Worm (Caenorhabditis elegans) whole organism, L1 larva: ENCODE data around the gene ZK402.5.
"Not testable (repeated sequence)": the region's sequence is repeated elsewhere in the genome, so short reads cannot be mapped to it uniquely, and the experiment has no call there.

ENCODE experiments used
- C04F5.9 ChIP-seq: sonication (generic microtip); optimal IDR thresholded peaks from 2 replicates; lab custom pipeline; 2016; ENCODE audit warnings: missing genetic modification characterization, missing compliant biosample characterization
- F16B12.6 ChIP-seq: fragments of 150-350 bp; optimal IDR thresholded peaks from 2 replicates; lab custom pipeline; 2014; ENCODE audit warnings: missing biosample characterization, missing genetic modification characterization
- Y116A8C.19 ChIP-seq: sonication (generic microtip); optimal IDR thresholded peaks from 2 replicates; lab custom pipeline; 2016; ENCODE audit warnings: missing compliant biosample characterization, missing genetic modification characterization, borderline replicate concordance
- aly-2 ChIP-seq: fragments of 150-350 bp; optimal IDR thresholded peaks from 2 replicates; lab custom pipeline; 2014; ENCODE audit warnings: missing biosample characterization, missing genetic modification characterization
- ceh-8 ChIP-seq: fragments of 200-800 bp; sonication (Bioruptor generic); optimal IDR thresholded peaks from 2 replicates; lab custom pipeline; 2018; ENCODE audit warnings: mild to moderate bottlenecking, missing genetic modification characterization, moderate library complexity, missing compliant biosample characterization
- ceh-82 ChIP-seq, 3 experiments: fragments of 150-350 bp in 1 of 3; sonication (generic microtip) in 2 of 3; optimal IDR thresholded peaks; 2 replicates each; lab custom pipeline; 2014 to 2017; ENCODE audit warnings: missing biosample characterization in 3 of 3, missing genetic modification characterization in 3 of 3
- ceh-88 ChIP-seq: fragments of 200-800 bp; sonication (Bioruptor generic); IDR thresholded peaks from 2 replicates; pipeline ENCODE4 v1.3.6; 2022; ENCODE audit warnings: missing genetic modification characterization, missing compliant biosample characterization
- ceh-90 ChIP-seq: sonication (generic microtip); optimal IDR thresholded peaks from 2 replicates; lab custom pipeline; 2016; ENCODE audit warnings: missing genetic modification characterization, missing compliant biosample characterization
- ces-1 ChIP-seq: fragments of 150-350 bp; optimal IDR thresholded peaks from 2 replicates; lab custom pipeline; 2014; ENCODE audit warnings: missing biosample characterization, missing genetic modification reagents, missing genetic modification characterization
- dsc-1 ChIP-seq: sonication (generic microtip); optimal IDR thresholded peaks from 2 replicates; lab custom pipeline; 2016; ENCODE audit warnings: mild to moderate bottlenecking, missing genetic modification characterization, missing compliant biosample characterization
- efl-3 ChIP-seq: fragments of 200-800 bp; sonication (Bioruptor generic); optimal IDR thresholded peaks from 2 replicates; lab custom pipeline; 2018; ENCODE audit warnings: mild to moderate bottlenecking, missing genetic modification characterization, missing compliant biosample characterization
- elt-3 ChIP-seq, 6 experiments: fragments of 150-350 bp in 1 of 6; sonication (generic microtip); optimal IDR thresholded peaks; 2 replicates each; lab custom pipeline; 2017 to 2018; ENCODE audit warnings: missing biosample characterization in 6 of 6, missing genetic modification characterization in 6 of 6, inconsistent platforms in 1 of 6
- fkh-8 ChIP-seq: sonication (generic microtip); optimal IDR thresholded peaks from 2 replicates; lab custom pipeline; 2016; ENCODE audit warnings: mild to moderate bottlenecking, missing genetic modification characterization, missing compliant biosample characterization
- fos-1 ChIP-seq: fragments of 150-350 bp; optimal IDR thresholded peaks from 2 replicates; lab custom pipeline; 2014; ENCODE audit warnings: missing biosample characterization, missing genetic modification characterization
- grh-1 ChIP-seq: fragments of 200-800 bp; sonication (Bioruptor generic); IDR thresholded peaks from 2 replicates; pipeline ENCODE4 v1.3.6; 2022; ENCODE audit warnings: missing genetic modification reagents, missing genetic modification characterization, missing compliant biosample characterization
- isw-1 ChIP-seq: fragments of 200-800 bp; sonication (Bioruptor generic); IDR thresholded peaks from 2 replicates; pipeline ENCODE4 v1.3.6; 2022; ENCODE audit warnings: missing genetic modification characterization, missing compliant biosample characterization
- jun-1 ChIP-seq: fragments of 150-350 bp; optimal IDR thresholded peaks from 2 replicates; lab custom pipeline; 2014; ENCODE audit warnings: missing biosample characterization, missing genetic modification reagents, missing genetic modification characterization
- lin-13 ChIP-seq: fragments of 150-350 bp; optimal IDR thresholded peaks from 2 replicates; lab custom pipeline; 2014; ENCODE audit warnings: missing biosample characterization, missing genetic modification reagents, missing genetic modification characterization
- lir-3 ChIP-seq: sonication (generic microtip); optimal IDR thresholded peaks from 2 replicates; lab custom pipeline; 2016; ENCODE audit warnings: mild to moderate bottlenecking, missing genetic modification characterization, moderate library complexity, missing compliant biosample characterization; ENCODE audit not compliant: poor library complexity
- lsy-2 ChIP-seq, 2 experiments: fragments of 150-350 bp; optimal IDR thresholded peaks; 2 replicates each; lab custom pipeline; 2014; ENCODE audit warnings: missing biosample characterization in 2 of 2, missing genetic modification characterization in 2 of 2
- mab-9 ChIP-seq: fragments of 200-800 bp; sonication (Bioruptor generic); IDR thresholded peaks from 2 replicates; pipeline ENCODE4 v1.3.6; 2022; ENCODE audit warnings: missing genetic modification reagents, missing genetic modification characterization, missing compliant biosample characterization
- mdl-1 ChIP-seq, 2 experiments: fragments of 150-350 bp; optimal IDR thresholded peaks; 2 replicates each; lab custom pipeline; 2014 to 2017; ENCODE audit warnings: missing biosample characterization in 2 of 2, missing genetic modification characterization in 2 of 2, inconsistent platforms in 1 of 2
- mef-2 ChIP-seq: fragments of 150-350 bp; optimal IDR thresholded peaks from 2 replicates; lab custom pipeline; 2014; ENCODE audit warnings: missing biosample characterization, missing genetic modification characterization
- mep-1 ChIP-seq: fragments of 150-350 bp; optimal IDR thresholded peaks from 2 replicates; lab custom pipeline; 2014; ENCODE audit warnings: missing biosample characterization, missing genetic modification characterization
- nhr-11 ChIP-seq: fragments of 150-350 bp; optimal IDR thresholded peaks from 2 replicates; lab custom pipeline; 2014; ENCODE audit warnings: missing biosample characterization, missing genetic modification characterization
- nhr-12 ChIP-seq: sonication (generic microtip); optimal IDR thresholded peaks from 2 replicates; lab custom pipeline; 2017; ENCODE audit warnings: missing biosample characterization, missing genetic modification characterization
- nhr-19 ChIP-seq: fragments of 200-800 bp; sonication (Bioruptor generic); conservative IDR thresholded peaks from 2 replicates; pipeline ENCODE4 v1.3.6; 2022; ENCODE audit warnings: missing genetic modification characterization, missing compliant biosample characterization
- nhr-20 ChIP-seq: sonication (generic microtip); optimal IDR thresholded peaks from 2 replicates; lab custom pipeline; 2016; ENCODE audit warnings: mild to moderate bottlenecking, missing genetic modification characterization, missing compliant biosample characterization
- nhr-237 ChIP-seq: fragments of 150-350 bp; optimal IDR thresholded peaks from 2 replicates; lab custom pipeline; 2014; ENCODE audit warnings: missing biosample characterization, missing genetic modification characterization
- nhr-71 ChIP-seq: sonication (generic microtip); optimal IDR thresholded peaks from 2 replicates; lab custom pipeline; 2016; ENCODE audit warnings: mild to moderate bottlenecking, missing genetic modification characterization, moderate library complexity, missing compliant biosample characterization
- nhr-77 ChIP-seq: fragments of 150-350 bp; optimal IDR thresholded peaks from 2 replicates; lab custom pipeline; 2014; ENCODE audit warnings: missing biosample characterization, missing genetic modification characterization
- nhr-84 ChIP-seq: sonication (generic microtip); optimal IDR thresholded peaks from 2 replicates; lab custom pipeline; 2017; ENCODE audit warnings: missing biosample characterization, missing genetic modification characterization
- nhr-90 ChIP-seq: sonication (generic microtip); optimal IDR thresholded peaks from 2 replicates; lab custom pipeline; 2016; ENCODE audit warnings: mild to moderate bottlenecking, missing genetic modification characterization, missing compliant biosample characterization; ENCODE audit not compliant: poor library complexity
- skn-1 ChIP-seq: fragments of 150-350 bp; optimal IDR thresholded peaks from 2 replicates; lab custom pipeline; 2014; ENCODE audit warnings: missing biosample characterization, missing genetic modification characterization
- tbx-2 ChIP-seq: sonication (generic microtip); optimal IDR thresholded peaks from 2 replicates; lab custom pipeline; 2016; ENCODE audit warnings: missing genetic modification characterization, missing compliant biosample characterization
- unc-30 ChIP-seq: sonication (generic microtip); optimal IDR thresholded peaks from 2 replicates; lab custom pipeline; 2017; ENCODE audit warnings: missing biosample characterization, missing genetic modification characterization
- unc-86 ChIP-seq: sonication (generic microtip); optimal IDR thresholded peaks from 2 replicates; lab custom pipeline; 2016; ENCODE audit warnings: missing genetic modification characterization, missing compliant biosample characterization
- unc-98 ChIP-seq: fragments of 200-800 bp; sonication (Bioruptor generic); IDR thresholded peaks from 2 replicates; pipeline ENCODE4 v1.3.6; 2022; ENCODE audit warnings: missing genetic modification characterization, missing compliant biosample characterization
- vab-15 ChIP-seq: sonication (generic microtip); optimal IDR thresholded peaks from 2 replicates; lab custom pipeline; 2017; ENCODE audit warnings: missing genotype, mild to moderate bottlenecking, missing genetic modification characterization, missing compliant biosample characterization
- xbp-1 ChIP-seq: sonication (generic microtip); optimal IDR thresholded peaks from 2 replicates; lab custom pipeline; 2016; ENCODE audit warnings: missing genetic modification characterization, missing compliant biosample characterization
- ztf-4 ChIP-seq: fragments of 150-350 bp; optimal IDR thresholded peaks from 2 replicates; lab custom pipeline; 2014; ENCODE audit warnings: missing biosample characterization, missing genetic modification characterization

ZK402.5 gene

ce11 chrX:1437097-1437496 is 35.9 kb upstream of the ZK402.5 start (continued):
- no peak for TF ChIP-seq C04F5.9 (tag; lab: Kevin White, UChicago)
- no peak for TF ChIP-seq mef-2 (tag; lab: Kevin White, UChicago)
- TF ChIP-seq grh-1 (GFP tag; lab: Robert Waterston, UW), result no peak
- TF ChIP-seq aly-2 (tag; lab: Kevin White, UChicago), result no peak
- TF ChIP-seq ceh-82 (tag; optimal IDR thresholded peaks at IDR 0.05; lab: Kevin White, UChicago), result peak; percentile 10 to 57 (median 21)
- peak; percentile 1 for TF ChIP-seq jun-1 (tag; lab: Kevin White, UChicago)
- no peak for TF ChIP-seq ceh-8 (GFP tag; lab: Kevin White, UChicago)
- no peak for TF ChIP-seq ces-1 (GFP tag; lab: Kevin White, UChicago)
- no peak for TF ChIP-seq efl-3 (GFP tag; lab: Kevin White, UChicago)
- TF ChIP-seq fos-1 (tag; lab: Kevin White, UChicago), result no peak
- no peak for TF ChIP-seq elt-3 (tag; optimal IDR thresholded peaks at IDR 0.05; lab: Kevin White, UChicago)
- no peak for TF ChIP-seq unc-98 (GFP tag; lab: Robert Waterston, UW)
- peak; percentile 11 for TF ChIP-seq tbx-2 (tag; lab: Kevin White, UChicago)
- TF ChIP-seq vab-15, result no peak
- TF ChIP-seq xbp-1 (tag; lab: Kevin White, UChicago), result no peak
- no peak for TF ChIP-seq nhr-20 (tag; lab: Kevin White, UChicago)
- TF ChIP-seq skn-1 (tag; lab: Kevin White, UChicago), result peak; percentile 22
- TF ChIP-seq unc-86 (tag; lab: Kevin White, UChicago), result no peak
- TF ChIP-seq nhr-12, result no peak
- TF ChIP-seq mab-9, result no peak
- no peak for TF ChIP-seq nhr-237
- no peak for TF ChIP-seq nhr-11 (tag; lab: Kevin White, UChicago)
- no peak for TF ChIP-seq lir-3 (tag; lab: Kevin White, UChicago)
- TF ChIP-seq ceh-88 (GFP tag; lab: Robert Waterston, UW), result no peak
- TF ChIP-seq ceh-90, result no peak

ce11 chrX:1430707-1431106 is 29.5 kb upstream of the ZK402.5 start, which contains the start of gene F19G12.1:
TSS of gene F19G12.1 (plus strand) at chrX:1431007.
- TF ChIP-seq nhr-71, nhr-11, dsc-1 (tag; lab: Kevin White, UChicago): not testable (repeated sequence)

ce11 chrX:1426425-1426824 is 25.3 kb upstream of the ZK402.5 start, which contains the start of gene F19G12.11:
TSS of gene F19G12.11 (minus strand) at chrX:1426525.
- no peak for TF ChIP-seq nhr-90 (tag; lab: Kevin White, UChicago)
- TF ChIP-seq elt-3 (tag; optimal IDR thresholded peaks at IDR 0.05; lab: Kevin White, UChicago), result no peak

ce11 chrX:1424509-1424908 is 23.4 kb upstream of the ZK402.5 start, which contains the start of gene F19G12.3:
TSS of gene F19G12.3 (plus strand) at chrX:1424809.
- TF ChIP-seq skn-1 (tag; lab: Kevin White, UChicago), result peak; percentile 42
- no peak for TF ChIP-seq mab-9
- no peak for TF ChIP-seq lin-13 (GFP tag; lab: Kevin White, UChicago)
- TF ChIP-seq mef-2 (tag; lab: Kevin White, UChicago), result no peak
- no peak for TF ChIP-seq mep-1 (tag; lab: Kevin White, UChicago)
- no peak for TF ChIP-seq efl-3 (GFP tag; lab: Kevin White, UChicago)
- peak; percentile 7 for TF ChIP-seq fkh-8 (tag; lab: Kevin White, UChicago)
- TF ChIP-seq mdl-1 (tag; optimal IDR thresholded peaks at IDR 0.05; lab: Kevin White, UChicago), result no peak

ce11 chrX:1420524-1420923 is 19.4 kb upstream of the ZK402.5 start:
- TF ChIP-seq ztf-4 (tag; lab: Kevin White, UChicago) (no peak), skn-1 (tag; lab: Kevin White, UChicago) (peak; percentile 100), Y116A8C.19 (tag; lab: Kevin White, UChicago) (no peak), jun-1 (tag; lab: Kevin White, UChicago) (no peak), isw-1 (GFP tag; lab: Robert Waterston, UW) (no peak), nhr-20 (tag; lab: Kevin White, UChicago) (no peak), tbx-2 (tag; lab: Kevin White, UChicago) (no peak), F16B12.6 (tag; lab: Kevin White, UChicago) (no peak), lin-13 (GFP tag; lab: Kevin White, UChicago) (no peak), unc-30 (tag; lab: Kevin White, UChicago) (no peak), nhr-77 (tag; lab: Kevin White, UChicago) (no peak), elt-3 (tag; optimal IDR thresholded peaks at IDR 0.05; lab: Kevin White, UChicago) (peak in 1 of 6 experiments; percentile 30), xbp-1 (tag; lab: Kevin White, UChicago) (no peak), nhr-19 (GFP tag; lab: Robert Waterston, UW) (no peak), nhr-84 (tag; lab: Kevin White, UChicago) (no peak), lsy-2 (tag; optimal IDR thresholded peaks at IDR 0.05; lab: Kevin White, UChicago) (no peak), mab-9 (no peak)
- TF ChIP-seq, all 84 proteins: peak for 2
